Fruit fly (Drosophila melanogaster) whole organism, embryonic: Measurements from ENCODE around the gene nmdyn-D6.

Experiments used
- Ada2b ChIP-seq: fragments of 200-800 bp; sonication (Bioruptor generic); IDR thresholded peaks from 2 replicates; pipeline ENCODE4 v1.3.6; 2022; ENCODE audit warnings: missing biosample characterization, missing genetic modification characterization
- Atf6 ChIP-seq: fragments of 200-800 bp; sonication (Bioruptor generic); IDR thresholded peaks from 2 replicates; pipeline ENCODE4 v1.3.6; 2022; ENCODE audit warnings: missing biosample characterization, missing genetic modification characterization
- B-H1 ChIP-seq: fragments of 200-800 bp; sonication (Bioruptor generic); IDR thresholded peaks from 3 replicates; pipeline ENCODE4 v1.3.6; 2022; ENCODE audit warnings: missing biosample characterization, missing genetic modification characterization
- Blimp-1 ChIP-seq: fragments of 200-800 bp; sonication (Bioruptor generic); optimal IDR thresholded peaks from 3 replicates; lab custom pipeline; 2018; ENCODE audit warnings: missing biosample characterization, missing genetic modification characterization, mild to moderate bottlenecking, moderate library complexity, missing genetic modification reagents
- CG10147 ChIP-seq: fragments of 200-800 bp; sonication (Bioruptor generic); optimal IDR thresholded peaks from 2 replicates; lab custom pipeline; 2019; ENCODE audit warnings: missing biosample characterization, mild to moderate bottlenecking, missing genetic modification characterization, moderate library complexity
- CG11504 ChIP-seq: fragments of 200-800 bp; sonication (Bioruptor generic); optimal IDR thresholded peaks from 3 replicates; lab custom pipeline; 2019; ENCODE audit warnings: missing biosample characterization, mild to moderate bottlenecking, missing genetic modification characterization, moderate library complexity
- CG13123 ChIP-seq: fragments of 200-800 bp; sonication (Bioruptor generic); optimal IDR thresholded peaks from 2 replicates; lab custom pipeline; 2016; ENCODE audit warnings: missing biosample characterization, missing genetic modification characterization
- CG15011 ChIP-seq: fragments of 200-800 bp; sonication (Bioruptor generic); optimal IDR thresholded peaks from 3 replicates; lab custom pipeline; 2018; ENCODE audit warnings: missing biosample characterization, mild to moderate bottlenecking, missing genetic modification characterization
- CG1603 ChIP-seq: fragments of 200-800 bp; sonication (Bioruptor generic); optimal IDR thresholded peaks from 2 replicates; lab custom pipeline; 2019; ENCODE audit warnings: missing biosample characterization, mild to moderate bottlenecking, missing genetic modification characterization, moderate library complexity
- CG16779 ChIP-seq: fragments of 200-800 bp; sonication (Bioruptor generic); IDR thresholded peaks from 2 replicates; pipeline ENCODE4 v1.3.6; 2022; ENCODE audit warnings: missing biosample characterization, missing genetic modification characterization
- CG16863 ChIP-seq: fragments of 200-800 bp; sonication (Bioruptor generic); optimal IDR thresholded peaks from 3 replicates; lab custom pipeline; 2016; ENCODE audit warnings: missing biosample characterization, missing genetic modification characterization
- CG17568 ChIP-seq: fragments of 200-800 bp; sonication (Bioruptor generic); optimal IDR thresholded peaks from 2 replicates; lab custom pipeline; 2018; ENCODE audit warnings: missing biosample characterization, mild to moderate bottlenecking, missing genetic modification characterization, moderate library complexity
- CG18476 ChIP-seq: fragments of 200-800 bp; sonication (Bioruptor generic); optimal IDR thresholded peaks from 2 replicates; lab custom pipeline; 2016; ENCODE audit warnings: missing biosample characterization, mild to moderate bottlenecking, missing genetic modification characterization
- CG18599 ChIP-seq: fragments of 200-800 bp; sonication (Bioruptor generic); optimal IDR thresholded peaks from 3 replicates; lab custom pipeline; 2017; ENCODE audit warnings: missing biosample characterization, missing genetic modification characterization, mild to moderate bottlenecking, moderate library complexity, missing genetic modification reagents
- CG31441 ChIP-seq: fragments of 200-800 bp; sonication (Bioruptor generic); IDR thresholded peaks from 2 replicates; pipeline ENCODE4 v1.3.6; 2022; ENCODE audit warnings: missing biosample characterization, missing genetic modification characterization
- CG32767 ChIP-seq: fragments of 200-800 bp; sonication (Bioruptor generic); IDR thresholded peaks from 2 replicates; pipeline ENCODE4 v1.3.6; 2022; ENCODE audit warnings: missing biosample characterization, missing genetic modification characterization
- CG3407 ChIP-seq: fragments of 200-800 bp; sonication (Bioruptor generic); optimal IDR thresholded peaks from 2 replicates; lab custom pipeline; 2018; ENCODE audit warnings: missing biosample characterization, mild to moderate bottlenecking, missing genetic modification characterization
- CG34422 ChIP-seq: fragments of 200-800 bp; sonication (Bioruptor generic); IDR thresholded peaks from 3 replicates; pipeline ENCODE4 v1.3.6; 2022; ENCODE audit warnings: missing biosample characterization, missing genetic modification characterization
- CG3838 ChIP-seq: fragments of 200-800 bp; sonication (Bioruptor generic); optimal IDR thresholded peaks from 3 replicates; lab custom pipeline; 2016; ENCODE audit warnings: missing biosample characterization, missing genetic modification characterization
- CG4360 ChIP-seq: fragments of 200-800 bp; sonication (Bioruptor generic); IDR thresholded peaks from 2 replicates; pipeline ENCODE4 v1.3.6; 2022; ENCODE audit warnings: missing biosample characterization, missing genetic modification characterization
- CG6683 ChIP-seq: fragments of 200-800 bp; sonication (Bioruptor generic); optimal IDR thresholded peaks from 2 replicates; lab custom pipeline; 2017; ENCODE audit warnings: missing biosample characterization, mild to moderate bottlenecking, missing genetic modification characterization, missing genetic modification reagents
- CG6791 ChIP-seq: fragments of 200-800 bp; sonication (Bioruptor generic); IDR thresholded peaks from 3 replicates; pipeline ENCODE4 v1.3.6; 2022; ENCODE audit warnings: missing biosample characterization, missing genetic modification characterization; ENCODE audit not compliant: partially characterized antibody
- CG7987 ChIP-seq: fragments of 200-800 bp; sonication (Bioruptor generic); optimal IDR thresholded peaks from 2 replicates; lab custom pipeline; 2018; ENCODE audit warnings: missing biosample characterization, mild to moderate bottlenecking, missing genetic modification characterization, moderate library complexity
- CG8281 ChIP-seq: fragments of 200-800 bp; sonication (Bioruptor generic); optimal IDR thresholded peaks from 2 replicates; lab custom pipeline; 2018; ENCODE audit warnings: missing biosample characterization, mild to moderate bottlenecking, missing genetic modification characterization, moderate library complexity
- CG8478 ChIP-seq: fragments of >200 bp; optimal IDR thresholded peaks from 2 replicates; lab custom pipeline; 2018
- Camta ChIP-seq: fragments of 200-800 bp; sonication (Bioruptor generic); optimal IDR thresholded peaks from 2 replicates; lab custom pipeline; 2016; ENCODE audit warnings: missing biosample characterization, missing genetic modification characterization
- Dll ChIP-seq: fragments of 200-800 bp; sonication (Bioruptor generic); IDR thresholded peaks from 4 replicates; pipeline ENCODE4 v1.3.6; 2022; ENCODE audit warnings: missing biosample characterization, missing genetic modification characterization; ENCODE audit not compliant: partially characterized antibody
- Dp ChIP-seq: fragments of 200-800 bp; sonication (Bioruptor generic); optimal IDR thresholded peaks from 2 replicates; lab custom pipeline; 2018; ENCODE audit warnings: missing biosample characterization, mild to moderate bottlenecking, missing genetic modification characterization, moderate library complexity
- Drgx ChIP-seq: fragments of 200-800 bp; sonication (Bioruptor generic); IDR thresholded peaks from 2 replicates; pipeline ENCODE4 v1.3.6; 2022; ENCODE audit warnings: missing biosample characterization, missing genetic modification characterization
- Fer1 ChIP-seq: fragments of 200-800 bp; sonication (Bioruptor generic); optimal IDR thresholded peaks from 2 replicates; lab custom pipeline; 2017; ENCODE audit warnings: missing biosample characterization, mild to moderate bottlenecking, missing genetic modification characterization
- Hey ChIP-seq: fragments of 200-800 bp; sonication (Bioruptor generic); optimal IDR thresholded peaks from 3 replicates; lab custom pipeline; 2018; ENCODE audit warnings: missing biosample characterization, mild to moderate bottlenecking, missing genetic modification characterization
- Myb ChIP-seq: fragments of 200-800 bp; sonication (Bioruptor generic); optimal IDR thresholded peaks from 2 replicates; lab custom pipeline; 2016; ENCODE audit warnings: missing biosample characterization, missing genetic modification characterization
- Sin3A ChIP-seq: fragments of >200 bp; optimal IDR thresholded peaks from 2 replicates; lab custom pipeline; 2018
- ash1 ChIP-seq: fragments of 200-800 bp; sonication (Bioruptor generic); optimal IDR thresholded peaks from 2 replicates; lab custom pipeline; 2018; ENCODE audit warnings: missing biosample characterization, mild to moderate bottlenecking, missing genetic modification characterization
- bsh ChIP-seq, 2 experiments: fragments of 200-800 bp; sonication (Bioruptor generic); optimal IDR thresholded peaks; 2 replicates each; lab custom pipeline; 2017 to 2018; ENCODE audit warnings: mild to moderate bottlenecking in 2 of 2, missing biosample characterization in 2 of 2, missing genetic modification characterization in 2 of 2, moderate library complexity in 1 of 2
- cad ChIP-seq: fragments of >200 bp; optimal IDR thresholded peaks from 2 replicates; lab custom pipeline; 2017; ENCODE audit warnings: missing biosample characterization, missing genetic modification characterization
- disco-r ChIP-seq: fragments of 200-800 bp; sonication (Bioruptor generic); optimal IDR thresholded peaks from 2 replicates; lab custom pipeline; 2016; ENCODE audit warnings: missing biosample characterization, missing genetic modification characterization
- dm ChIP-seq: fragments of 200-800 bp; sonication (Bioruptor generic); optimal IDR thresholded peaks from 3 replicates; lab custom pipeline; 2016; ENCODE audit warnings: missing biosample characterization, missing genetic modification characterization
- gt ChIP-seq: fragments of 200-800 bp; sonication (Bioruptor generic); IDR thresholded peaks from 2 replicates; pipeline ENCODE4 v1.3.6; 2022; ENCODE audit warnings: missing biosample characterization, missing genetic modification characterization
- hkb ChIP-seq, 2 experiments: fragments of 200-800 bp in 1 of 2; fragments of >200 bp in 1 of 2; sonication (Bioruptor generic) in 1 of 2; IDR thresholded peaks in 1 of 2; optimal IDR thresholded peaks in 1 of 2; 2 replicates each; pipeline versions ENCODE4 v1.3.6 to Lab custom; 2017 to 2022; ENCODE audit warnings: missing biosample characterization in 1 of 2, missing genetic modification characterization in 1 of 2
- hth ChIP-seq: fragments of >200 bp; optimal IDR thresholded peaks from 2 replicates; lab custom pipeline; 2017; ENCODE audit warnings: inconsistent platforms
- ind ChIP-seq: fragments of 200-800 bp; sonication (Bioruptor generic); optimal IDR thresholded peaks from 3 replicates; lab custom pipeline; 2016; ENCODE audit warnings: missing biosample characterization, missing genetic modification characterization
- ken ChIP-seq: fragments of 200-800 bp; sonication (Bioruptor generic); IDR thresholded peaks from 3 replicates; pipeline ENCODE4 v1.3.6; 2022; ENCODE audit warnings: missing biosample characterization, missing genetic modification characterization
- org-1 ChIP-seq: fragments of 200-800 bp; sonication (Bioruptor generic); optimal IDR thresholded peaks from 2 replicates; lab custom pipeline; 2017; ENCODE audit warnings: missing biosample characterization, missing genetic modification characterization
- shn ChIP-seq: fragments of 200-800 bp; sonication (Bioruptor generic); optimal IDR thresholded peaks from 3 replicates; lab custom pipeline; 2016; ENCODE audit warnings: missing biosample characterization, missing genetic modification characterization
- sisA ChIP-seq: fragments of 200-800 bp; sonication (Bioruptor generic); IDR thresholded peaks from 2 replicates; pipeline ENCODE4 v1.3.6; 2022; ENCODE audit warnings: missing biosample characterization, missing genetic modification characterization
- slbo ChIP-seq: fragments of 200-800 bp; sonication (Bioruptor generic); IDR thresholded peaks from 2 replicates; pipeline ENCODE4 v1.3.6; 2022; ENCODE audit warnings: missing biosample characterization, missing genetic modification characterization
- tx ChIP-seq: fragments of 200-800 bp; sonication (Bioruptor generic); optimal IDR thresholded peaks from 2 replicates; lab custom pipeline; 2016; ENCODE audit warnings: missing biosample characterization, missing genetic modification characterization
- zfh1 ChIP-seq: fragments of 200-800 bp; sonication (Bioruptor generic); IDR thresholded peaks from 3 replicates; pipeline ENCODE4 v1.3.6; 2022; ENCODE audit warnings: missing biosample characterization, missing genetic modification characterization

The nmdyn-D6 gene

DNA sequence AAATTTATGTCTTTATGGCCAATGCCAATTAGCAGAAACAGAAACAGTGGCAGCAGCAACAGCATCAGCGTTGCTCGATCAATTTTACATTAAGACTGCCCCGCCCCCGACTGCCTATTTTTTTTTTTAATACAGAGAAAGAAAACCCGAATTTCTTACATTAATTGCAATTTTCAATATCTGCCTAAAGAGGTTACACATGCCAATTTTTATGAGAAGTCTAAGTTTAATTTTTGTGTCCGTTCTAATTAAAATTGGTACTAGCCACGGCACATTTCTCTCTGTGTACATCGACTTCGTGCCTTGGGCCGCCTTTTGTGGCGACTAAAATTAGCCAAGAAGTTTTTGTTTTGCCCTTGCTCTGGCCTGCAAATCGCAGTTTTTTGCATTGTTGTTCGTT is 23.4 kb downstream of the nmdyn-D6 start (continued):
- TF ChIP-seq CG32767 (GFP tag; lab: Robert Waterston, UW), result no peak
- TF ChIP-seq bsh (GFP tag; optimal IDR thresholded peaks at IDR 0.05; lab: Kevin White, UChicago), result peak in 1 of 2 experiments; percentile 31
- TF ChIP-seq CG6791 (GFP tag; lab: Robert Waterston, UW), result no peak
- no peak for TF ChIP-seq Myb (GFP tag; lab: Kevin White, UChicago)
- TF ChIP-seq CG34422 (GFP tag; lab: Robert Waterston, UW), result 0 out of 3 replicates have a peak, but pooled peaks have one; percentile 9
- peak; percentile 0 for TF ChIP-seq Blimp-1
- no peak for TF ChIP-seq shn
- TF ChIP-seq CG18476, result no peak
- TF ChIP-seq zfh1 (GFP tag; lab: Robert Waterston, UW), result 0 out of 3 replicates have a peak, but pooled peaks have one; percentile 26
- no peak for TF ChIP-seq cad (GFP tag; lab: Kevin White, UChicago)
- TF ChIP-seq hth, result no peak
- TF ChIP-seq hkb (optimal IDR thresholded peaks at IDR 0.05; lab: Kevin White, UChicago), result no peak
- peak; percentile 21; the same call in 1 of the 2 replicates for TF ChIP-seq hkb (GFP tag; IDR thresholded peaks at IDR 0.05; lab: Robert Waterston, UW)
- TF ChIP-seq, all 482 proteins: peak for 16

DNA sequence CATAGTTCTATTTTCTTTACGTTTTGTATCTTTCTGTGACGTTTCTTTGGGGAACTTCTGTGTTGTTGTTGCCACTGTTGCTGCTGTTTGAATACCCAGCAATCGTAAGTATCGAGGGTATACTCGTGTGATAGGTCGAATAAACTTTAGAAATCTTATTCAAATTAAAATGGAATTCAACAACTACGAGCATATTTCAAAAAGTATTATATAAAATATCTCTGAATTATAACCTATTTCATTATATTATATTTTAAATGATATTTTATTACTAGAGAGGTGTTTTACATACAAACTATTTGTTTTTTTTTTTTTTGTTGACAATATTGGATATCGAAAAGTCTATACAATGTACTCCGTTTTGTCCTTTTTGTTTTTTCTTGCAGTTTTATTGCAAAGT is 25.7 kb downstream of the nmdyn-D6 start:
- 0 out of 2 replicates have a peak, but pooled peaks have one; percentile 22 for TF ChIP-seq CG4360 (GFP tag; lab: Robert Waterston, UW)
- TF ChIP-seq Drgx, result peak; percentile 28; the same call in 1 of the 2 replicates
- TF ChIP-seq CG13123 (GFP tag; lab: Kevin White, UChicago), result no peak

- TF ChIP-seq tx, result no peak
- no peak for TF ChIP-seq CG8478 (lab: Kevin White, UChicago)
- no peak for TF ChIP-seq Sin3A (lab: Kevin White, UChicago)
- TF ChIP-seq ind (GFP tag; lab: Kevin White, UChicago), result peak; percentile 68
- TF ChIP-seq CG10147, result peak; percentile 32
- TF ChIP-seq disco-r (GFP tag; lab: Kevin White, UChicago), result no peak
- TF ChIP-seq CG7987 (GFP tag; lab: Kevin White, UChicago), result peak; percentile 45
- no peak for TF ChIP-seq ash1 (GFP tag; lab: Kevin White, UChicago)
- peak; percentile 50; the same call in 1 of the 2 replicates for TF ChIP-seq Atf6 (GFP tag; lab: Robert Waterston, UW)
- TF ChIP-seq CG15011, result peak; percentile 30
- TF ChIP-seq Dll (GFP tag; lab: Robert Waterston, UW), result no peak
- TF ChIP-seq CG3407, result peak; percentile 77
- TF ChIP-seq B-H1 (GFP tag; lab: Robert Waterston, UW), result peak; percentile 77; the same call in 2 of the 3 replicates
- TF ChIP-seq Dp (GFP tag; lab: Kevin White, UChicago), result no peak
- TF ChIP-seq Fer1 (GFP tag; lab: Kevin White, UChicago), result peak; percentile 79
- peak; percentile 50 for TF ChIP-seq CG6683 (GFP tag; lab: Kevin White, UChicago)
- peak; percentile 75 for TF ChIP-seq CG18599 (GFP tag; lab: Kevin White, UChicago)
- TF ChIP-seq sisA (GFP tag; lab: Robert Waterston, UW), result peak; percentile 72
- peak; percentile 88 for TF ChIP-seq CG11504
- peak; percentile 49 for TF ChIP-seq org-1 (GFP tag; lab: Kevin White, UChicago)
- peak; percentile 78 for TF ChIP-seq Ada2b
- no peak for TF ChIP-seq dm (GFP tag; lab: Kevin White, UChicago)
- TF ChIP-seq ken (GFP tag; lab: Robert Waterston, UW), result peak; percentile 76
- TF ChIP-seq Camta (GFP tag; lab: Kevin White, UChicago), result no peak
- TF ChIP-seq gt (GFP tag; lab: Robert Waterston, UW), result peak; percentile 69
- TF ChIP-seq CG31441 (GFP tag; lab: Robert Waterston, UW), result peak; percentile 90
- TF ChIP-seq CG1603 (tag; lab: Kevin White, UChicago), result peak; percentile 61
- TF ChIP-seq slbo, result peak; percentile 53
- peak; percentile 32 for TF ChIP-seq CG8281 (tag; lab: Kevin White, UChicago)
- TF ChIP-seq Hey (tag; lab: Kevin White, UChicago), result no peak
- TF ChIP-seq CG16863, result peak; percentile 10
- TF ChIP-seq CG16779 (GFP tag; lab: Robert Waterston, UW), result no peak
- TF ChIP-seq CG17568 (GFP tag; lab: Kevin White, UChicago), result peak; percentile 48
- no peak for TF ChIP-seq CG3838
Measured at dm6 chrX:14612302-14612701, 28.8 kb downstream of the nmdyn-D6 start.
